Worm (Caenorhabditis elegans) whole organism, young adult: ENCODE measurements around the gene ZK1098.3.

ENCODE experiments used
- D2030.7 ChIP-seq: fragments of 200-800 bp; sonication (Bioruptor generic); IDR thresholded peaks from 2 replicates; pipeline ENCODE4 v1.3.6; 2022; ENCODE audit warnings: missing genetic modification reagents, missing genetic modification characterization, missing compliant biosample characterization
- F23B12.7 ChIP-seq: sonication (generic microtip); optimal IDR thresholded peaks from 2 replicates; lab custom pipeline; 2017; ENCODE audit warnings: missing genetic modification characterization, mild to moderate bottlenecking, missing compliant biosample characterization, antibody characterized with exemption, moderate library complexity; ENCODE audit not compliant: insufficient read depth
- F37B4.10 ChIP-seq: fragments of 200-800 bp; sonication (Bioruptor generic); IDR thresholded peaks from 2 replicates; pipeline ENCODE4 v1.3.6; 2022; ENCODE audit warnings: missing genetic modification characterization, missing compliant biosample characterization
- F49E8.2 ChIP-seq: sonication (generic microtip); optimal IDR thresholded peaks from 3 replicates; lab custom pipeline; 2017; ENCODE audit warnings: missing genetic modification characterization, mild to moderate bottlenecking, missing compliant biosample characterization, antibody characterized with exemption, moderate library complexity; ENCODE audit not compliant: insufficient read depth
- K11D2.4 ChIP-seq: fragments of 200-800 bp; sonication (Bioruptor generic); IDR thresholded peaks from 2 replicates; pipeline ENCODE4 v1.3.6; 2022; ENCODE audit warnings: missing genetic modification reagents, missing genetic modification characterization, missing compliant biosample characterization
- Y53G8AR.9 ChIP-seq: fragments of 200-800 bp; sonication (Bioruptor generic); conservative IDR thresholded peaks from 2 replicates; pipeline ENCODE4 v1.3.6; 2022; ENCODE audit warnings: missing genetic modification reagents, missing genetic modification characterization, missing compliant biosample characterization
- Y56A3A.18 ChIP-seq: fragments of 200-800 bp; sonication (Bioruptor generic); IDR thresholded peaks from 2 replicates; pipeline ENCODE4 v1.3.6; 2022; ENCODE audit warnings: missing genetic modification reagents, missing genetic modification characterization, missing compliant biosample characterization
- Y79H2A.3 ChIP-seq: fragments of 200-800 bp; sonication (Bioruptor generic); conservative IDR thresholded peaks from 2 replicates; pipeline ENCODE4 v1.3.6; 2022; ENCODE audit warnings: missing genetic modification reagents, missing genetic modification characterization, missing compliant biosample characterization
- ZK185.1 ChIP-seq: sonication (generic microtip); optimal IDR thresholded peaks from 2 replicates; lab custom pipeline; 2016; ENCODE audit warnings: mild to moderate bottlenecking, missing genetic modification characterization, missing compliant biosample characterization; ENCODE audit not compliant: poor library complexity, severe bottlenecking
- akir-1 ChIP-seq: fragments of 200-800 bp; sonication (Bioruptor generic); optimal IDR thresholded peaks from 2 replicates; lab custom pipeline; 2018; ENCODE audit warnings: mild to moderate bottlenecking, missing genetic modification characterization, moderate library complexity, missing compliant biosample characterization
- ama-1 ChIP-seq, 3 experiments: fragments of 150-350 bp in 1 of 3; sonication (generic microtip) in 2 of 3; optimal IDR thresholded peaks; 2 replicates each; lab custom pipeline; 2014 to 2018; ENCODE audit warnings: missing biosample characterization in 2 of 3, missing genetic modification characterization in 2 of 3, missing genetic modification reagents in 2 of 3
- aptf-3 ChIP-seq: fragments of 200-800 bp; sonication (Bioruptor generic); IDR thresholded peaks from 2 replicates; pipeline ENCODE4 v1.3.6; 2022; ENCODE audit warnings: missing genetic modification characterization, missing compliant biosample characterization
- atf-7 ChIP-seq: sonication (generic microtip); optimal IDR thresholded peaks from 2 replicates; lab custom pipeline; 2017; ENCODE audit warnings: mild to moderate bottlenecking, missing genetic modification characterization, missing compliant biosample characterization
- ccch-3 ChIP-seq: fragments of 200-800 bp; sonication (Bioruptor generic); optimal IDR thresholded peaks from 2 replicates; lab custom pipeline; 2018; ENCODE audit warnings: mild to moderate bottlenecking, missing genetic modification characterization, missing compliant biosample characterization
- cebp-1 ChIP-seq, 2 experiments: fragments of 200-800 bp in 1 of 2; sonication (Bioruptor generic) in 1 of 2; sonication (generic microtip) in 1 of 2; IDR thresholded peaks in 1 of 2; optimal IDR thresholded peaks in 1 of 2; 2 replicates each; pipeline versions ENCODE4 v1.3.6 to Lab custom; 2017 to 2022; ENCODE audit warnings: missing compliant biosample characterization in 2 of 2, missing genetic modification characterization in 2 of 2, mild to moderate bottlenecking in 1 of 2, missing genetic modification reagents in 1 of 2, moderate library complexity in 1 of 2
- ceh-100 ChIP-seq: fragments of 200-800 bp; sonication (Bioruptor generic); IDR thresholded peaks from 2 replicates; pipeline ENCODE4 v1.3.6; 2022; ENCODE audit warnings: missing genetic modification reagents, missing genetic modification characterization, missing compliant biosample characterization
- ceh-79 ChIP-seq: sonication (generic microtip); optimal IDR thresholded peaks from 2 replicates; lab custom pipeline; 2017; ENCODE audit warnings: mild to moderate bottlenecking, missing genetic modification characterization, missing compliant biosample characterization
- die-1 ChIP-seq: sonication (generic microtip); optimal IDR thresholded peaks from 2 replicates; lab custom pipeline; 2016; ENCODE audit warnings: missing genotype, mild to moderate bottlenecking, missing genetic modification characterization, missing compliant biosample characterization
- dox-1 ChIP-seq: fragments of 200-800 bp; sonication (Bioruptor generic); IDR thresholded peaks from 2 replicates; pipeline ENCODE4 v1.3.6; 2022; ENCODE audit warnings: missing genetic modification reagents, missing genetic modification characterization, missing compliant biosample characterization
- egl-18 ChIP-seq: fragments of 200-800 bp; sonication (Bioruptor generic); IDR thresholded peaks from 2 replicates; pipeline ENCODE4 v1.3.6; 2022; ENCODE audit warnings: missing genetic modification reagents, missing genetic modification characterization, missing compliant biosample characterization
- egl-44 ChIP-seq: fragments of 200-800 bp; sonication (Bioruptor generic); IDR thresholded peaks from 2 replicates; pipeline ENCODE4 v1.3.6; 2022; ENCODE audit warnings: missing genetic modification reagents, missing genetic modification characterization, missing compliant biosample characterization
- ekl-4 ChIP-seq: fragments of 200-800 bp; sonication (Bioruptor generic); IDR thresholded peaks from 2 replicates; pipeline ENCODE4 v1.3.6; 2022; ENCODE audit warnings: missing genetic modification reagents, missing genetic modification characterization, missing compliant biosample characterization
- hmg-1.2 ChIP-seq: fragments of 200-800 bp; sonication (Bioruptor generic); IDR thresholded peaks from 2 replicates; pipeline ENCODE4 v1.3.6; 2022; ENCODE audit warnings: missing genetic modification reagents, missing genetic modification characterization, missing compliant biosample characterization
- lin-26 ChIP-seq: fragments of 200-800 bp; sonication (Bioruptor generic); IDR thresholded peaks from 2 replicates; pipeline ENCODE4 v1.3.6; 2022; ENCODE audit warnings: missing genetic modification reagents, missing genetic modification characterization, missing compliant biosample characterization
- lin-35 ChIP-seq, 3 experiments: fragments of 150-350 bp in 2 of 3; sonication (generic microtip) in 1 of 3; optimal IDR thresholded peaks; 2 replicates each; lab custom pipeline; 2014 to 2018; ENCODE audit warnings: missing biosample characterization in 3 of 3, missing genetic modification characterization in 3 of 3, missing genetic modification reagents in 3 of 3
- lin-54 ChIP-seq: fragments of 200-800 bp; sonication (Bioruptor generic); optimal IDR thresholded peaks from 2 replicates; lab custom pipeline; 2018; ENCODE audit warnings: mild to moderate bottlenecking, missing genetic modification characterization, missing compliant biosample characterization
- madf-10 ChIP-seq: sonication (generic microtip); optimal IDR thresholded peaks from 2 replicates; lab custom pipeline; 2016; ENCODE audit warnings: mild to moderate bottlenecking, missing genetic modification characterization, missing compliant biosample characterization
- madf-3 ChIP-seq: fragments of 200-800 bp; sonication (Bioruptor generic); IDR thresholded peaks from 2 replicates; pipeline ENCODE4 v1.3.6; 2022; ENCODE audit warnings: missing genetic modification reagents, missing genetic modification characterization, missing compliant biosample characterization
- mcd-1 ChIP-seq: fragments of 200-800 bp; sonication (Bioruptor generic); IDR thresholded peaks from 2 replicates; pipeline ENCODE4 v1.3.6; 2022; ENCODE audit warnings: missing genetic modification reagents, missing genetic modification characterization, missing compliant biosample characterization
- mxl-1 ChIP-seq: sonication (generic microtip); optimal IDR thresholded peaks from 2 replicates; lab custom pipeline; 2016; ENCODE audit warnings: missing genetic modification characterization, missing compliant biosample characterization
- nhr-120 ChIP-seq: fragments of 200-800 bp; sonication (Bioruptor generic); IDR thresholded peaks from 2 replicates; pipeline ENCODE4 v1.3.6; 2022; ENCODE audit warnings: missing genetic modification characterization, missing compliant biosample characterization
- nhr-90 ChIP-seq: sonication (generic microtip); optimal IDR thresholded peaks from 2 replicates; lab custom pipeline; 2016; ENCODE audit warnings: missing genotype, mild to moderate bottlenecking, missing genetic modification characterization, missing compliant biosample characterization
- pbrm-1 ChIP-seq: fragments of 200-800 bp; sonication (Bioruptor generic); IDR thresholded peaks from 2 replicates; pipeline ENCODE4 v1.3.6; 2022; ENCODE audit warnings: missing genetic modification reagents, missing genetic modification characterization, missing compliant biosample characterization
- rec-8 ChIP-seq, 2 experiments: sonication (generic microtip); optimal IDR thresholded peaks; 2 replicates each; lab custom pipeline; 2016; ENCODE audit warnings: mild to moderate bottlenecking in 2 of 2, missing genetic modification characterization in 2 of 2, missing genetic modification reagents in 2 of 2, missing genotype in 2 of 2, missing biosample characterization in 1 of 2, missing compliant biosample characterization in 1 of 2, moderate library complexity in 1 of 2
- repo-1 ChIP-seq: sonication (generic microtip); optimal IDR thresholded peaks from 2 replicates; lab custom pipeline; 2017; ENCODE audit warnings: mild to moderate bottlenecking, missing genetic modification characterization, missing compliant biosample characterization
- snpc-4 ChIP-seq, 5 experiments: fragments of 150-350 bp in 1 of 5; sonication (generic microtip) in 4 of 5; optimal IDR thresholded peaks; 2 replicates each; lab custom pipeline; 2014 to 2018; ENCODE audit warnings: missing genetic modification characterization in 5 of 5, missing biosample characterization in 3 of 5, antibody characterized with exemption in 2 of 5, mild to moderate bottlenecking in 2 of 5, missing compliant biosample characterization in 2 of 5, missing genotype in 2 of 5, moderate library complexity in 2 of 5, missing genetic modification reagents in 1 of 5
- somi-1 ChIP-seq: fragments of 200-800 bp; sonication (Bioruptor generic); optimal IDR thresholded peaks from 2 replicates; lab custom pipeline; 2018; ENCODE audit warnings: mild to moderate bottlenecking, missing genetic modification characterization, missing compliant biosample characterization
- tbx-9 ChIP-seq: sonication (generic microtip); optimal IDR thresholded peaks from 2 replicates; lab custom pipeline; 2016; ENCODE audit warnings: borderline replicate concordance, missing genetic modification characterization, inconsistent platforms, missing compliant biosample characterization
- tlf-1 ChIP-seq: fragments of 200-800 bp; sonication (Bioruptor generic); optimal IDR thresholded peaks from 2 replicates; lab custom pipeline; 2018; ENCODE audit warnings: mild to moderate bottlenecking, missing genetic modification characterization, missing compliant biosample characterization
- xnd-1 ChIP-seq: sonication (generic microtip); optimal IDR thresholded peaks from 2 replicates; lab custom pipeline; 2016; ENCODE audit warnings: missing genotype, missing genetic modification reagents, missing genetic modification characterization, missing compliant biosample characterization
- zfh-2 ChIP-seq: fragments of 200-800 bp; sonication (Bioruptor generic); conservative IDR thresholded peaks from 2 replicates; pipeline ENCODE4 v1.3.6; 2022; ENCODE audit warnings: missing genetic modification reagents, missing genetic modification characterization, missing compliant biosample characterization
- ztf-18 ChIP-seq: sonication (generic microtip); optimal IDR thresholded peaks from 2 replicates; lab custom pipeline; 2016; ENCODE audit warnings: missing genotype, mild to moderate bottlenecking, missing genetic modification characterization, missing compliant biosample characterization
- ztf-26 ChIP-seq: sonication (generic microtip); optimal IDR thresholded peaks from 2 replicates; lab custom pipeline; 2017; ENCODE audit warnings: missing genetic modification characterization, missing compliant biosample characterization

The ZK1098.3 gene

DNA sequence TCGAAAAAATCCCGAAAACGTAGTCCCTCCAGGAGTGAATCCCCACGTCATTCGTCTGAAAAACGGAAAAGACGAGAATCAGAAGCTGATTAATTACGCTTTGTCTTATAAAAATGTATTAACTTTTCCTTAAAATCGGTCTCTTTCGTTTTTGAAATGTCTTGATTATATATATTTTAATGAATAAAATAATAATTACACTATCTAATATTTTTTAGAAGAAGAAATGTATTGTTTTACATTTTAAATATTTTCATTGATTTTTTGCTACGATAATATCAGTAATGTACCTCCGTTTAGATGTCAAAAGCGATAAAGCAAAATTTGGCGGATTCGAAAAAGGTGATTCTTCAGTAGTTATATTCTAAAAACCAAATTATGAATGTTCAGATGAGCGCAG, 13.3 kb downstream of the ZK1098.3 start, which contains the start of gene trpp-3:
trpp-3 (plus strand) TSS at position 301 of the 400 bp plus-strand sequence.
- TF ChIP-seq ceh-100 = no peak
- no peak for TF ChIP-seq lin-26 (GFP tag; lab: Robert Waterston, UW)
- TF ChIP-seq egl-18 (GFP tag; lab: Robert Waterston, UW) = no peak
- TF ChIP-seq ceh-79 (tag; lab: Kevin White, UChicago) = no peak
- TF ChIP-seq ztf-26 (tag; lab: Kevin White, UChicago) = no peak
- TF ChIP-seq lin-35 (GFP tag; optimal IDR thresholded peaks at IDR 0.05; lab: Kevin White, UChicago) = no peak
- no peak for TF ChIP-seq xnd-1 (tag; lab: Kevin White, UChicago)
- no peak for TF ChIP-seq akir-1
- TF ChIP-seq lin-54 (GFP tag; lab: Kevin White, UChicago) = no peak
- no peak for TF ChIP-seq Y79H2A.3 (GFP tag; lab: Robert Waterston, UW)
- no peak for TF ChIP-seq zfh-2 (GFP tag; lab: Robert Waterston, UW)
- no peak for TF ChIP-seq madf-10 (tag; lab: Kevin White, UChicago)
- no peak for TF ChIP-seq ccch-3
- TF ChIP-seq die-1 (tag; lab: Kevin White, UChicago) = no peak
- no peak for TF ChIP-seq repo-1 (tag; lab: Kevin White, UChicago)
- no peak for TF ChIP-seq ekl-4
- no peak for TF ChIP-seq somi-1 (GFP tag; lab: Kevin White, UChicago)
- TF ChIP-seq ama-1 (optimal IDR thresholded peaks at IDR 0.05; lab: Kevin White, UChicago) = no peak
- TF ChIP-seq ama-1 (GFP tag; optimal IDR thresholded peaks at IDR 0.05; lab: Kevin White, UChicago) = no peak
- TF ChIP-seq mxl-1 = no peak
- no peak for TF ChIP-seq egl-44 (GFP tag; lab: Robert Waterston, UW)

DNA sequence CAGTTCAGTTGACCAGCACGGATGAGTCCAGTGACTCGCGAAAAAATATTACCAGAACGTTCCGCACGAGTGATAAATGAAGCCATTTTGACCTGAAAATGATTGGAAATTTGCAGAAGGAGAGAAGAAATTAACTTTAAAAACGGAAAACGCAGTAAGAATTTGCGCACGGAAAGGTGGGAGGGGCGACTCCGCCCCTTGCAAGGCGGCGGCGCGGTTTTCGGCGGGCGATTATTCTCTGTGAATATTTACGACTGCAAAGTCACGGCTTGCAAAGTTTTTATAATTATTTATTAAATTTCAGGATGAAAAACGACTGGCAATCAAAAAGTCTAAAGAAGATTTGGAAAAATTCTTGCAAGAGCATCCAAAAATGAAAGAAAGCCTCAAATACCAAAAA, 14.9 kb downstream of the ZK1098.3 start, which contains the start of gene mrps-23:
mrps-23 (minus strand) TSS at position 92 of the 400 bp plus-strand sequence.
- no peak for TF ChIP-seq cebp-1 (GFP tag; IDR thresholded peaks at IDR 0.05; lab: Robert Waterston, UW)
- TF ChIP-seq cebp-1 (tag; optimal IDR thresholded peaks at IDR 0.05; lab: Kevin White, UChicago) = peak; percentile 13
- no peak for TF ChIP-seq tbx-9 (tag; lab: Kevin White, UChicago)
- no peak for TF ChIP-seq ceh-100
- TF ChIP-seq F23B12.7 (tag; lab: Kevin White, UChicago) = peak; percentile 33
- 0 out of 2 replicates have a peak, but pooled peaks have one; percentile 11 for TF ChIP-seq pbrm-1
- TF ChIP-seq die-1 (tag; lab: Kevin White, UChicago) = no peak
- TF ChIP-seq ztf-18 = peak; percentile 43
- TF ChIP-seq Y56A3A.18 = no peak
- no peak for TF ChIP-seq hmg-1.2 (GFP tag; lab: Robert Waterston, UW)
- TF ChIP-seq Y53G8AR.9 (GFP tag; lab: Robert Waterston, UW) = 0 out of 2 replicates have a peak, but pooled peaks have one; percentile 8
- TF ChIP-seq mcd-1 (GFP tag; lab: Robert Waterston, UW) = 0 out of 2 replicates have a peak, but pooled peaks have one; percentile 7
- TF ChIP-seq nhr-90 (tag; lab: Kevin White, UChicago) = no peak
- 0 out of 2 replicates have a peak, but pooled peaks have one; percentile 33 for TF ChIP-seq dox-1
- no peak for TF ChIP-seq tlf-1 (GFP tag; lab: Kevin White, UChicago)
- TF ChIP-seq madf-3 (GFP tag; lab: Robert Waterston, UW) = 0 out of 2 replicates have a peak, but pooled peaks have one; percentile 25

DNA sequence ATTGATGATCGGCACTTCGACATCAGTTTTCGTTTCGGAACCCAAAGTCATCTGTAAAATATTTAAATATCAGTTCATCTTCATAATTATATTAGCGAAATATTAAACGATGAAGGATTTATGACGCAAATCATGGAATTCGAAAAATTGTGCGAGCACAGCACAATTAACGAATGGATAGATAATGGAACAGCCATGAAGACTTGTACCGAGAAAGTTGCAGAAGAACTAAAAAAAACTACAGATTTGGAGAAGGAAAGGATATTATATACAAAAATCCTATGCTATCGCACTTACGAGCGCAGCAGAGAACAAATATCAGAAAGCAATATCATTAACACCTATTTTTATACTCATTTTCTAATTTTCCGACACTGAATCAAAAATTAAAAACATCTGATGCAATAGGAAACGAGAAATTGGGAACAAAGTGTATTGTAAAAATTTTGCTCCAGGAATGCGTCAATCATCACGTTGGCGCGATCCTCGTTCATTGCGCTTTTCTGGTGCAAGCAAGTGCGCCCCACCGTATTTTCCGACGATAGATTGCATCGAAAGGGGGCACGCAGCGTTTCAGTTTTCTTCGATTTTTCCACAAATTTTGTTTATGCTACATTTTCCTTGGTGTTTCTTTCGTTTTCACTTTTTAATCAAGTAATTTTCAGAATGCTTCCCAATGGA, 17.0 kb downstream of the ZK1098.3 start, which contains the start of the genes clu-1 and prp-40:
clu-1 (minus strand) TSS at position 51 of the 681 bp plus-strand sequence.
prp-40 (plus strand) TSS at position 666 of the 681 bp plus-strand sequence.
- TF ChIP-seq ZK185.1 (peak; percentile 69), nhr-120 (GFP tag; lab: Robert Waterston, UW) (no peak), F23B12.7 (tag; lab: Kevin White, UChicago) (peak; percentile 90), rec-8 (tag; optimal IDR thresholded peaks at IDR 0.05; lab: Kevin White, UChicago) (no peak), K11D2.4 (no peak), aptf-3 (no peak), snpc-4 (GFP tag; optimal IDR thresholded peaks at IDR 0.05; lab: Kevin White, UChicago) (no peak), snpc-4 (tag; optimal IDR thresholded peaks at IDR 0.05; lab: Kevin White, UChicago) (peak; percentile 64 to 77 (median 70)), mcd-1 (GFP tag; lab: Robert Waterston, UW) (peak; percentile 95), F37B4.10 (GFP tag; lab: Robert Waterston, UW) (no peak), F49E8.2 (peak; percentile 32), atf-7 (peak; percentile 39), D2030.7 (GFP tag; lab: Robert Waterston, UW) (peak; percentile 79)
